Fruit fly (Drosophila melanogaster) whole organism, pupa: ENCODE measurements around the gene ush.
A peak's percentile ranks its signal among the peaks of the same experiment; 100 is the strongest.

Experiments used
- CG10348 ChIP-seq: fragments of 200-800 bp; sonication (Bioruptor generic); IDR thresholded peaks from 2 replicates; pipeline ENCODE4 v1.3.6; 2022; ENCODE audit warnings: missing biosample characterization, missing genetic modification characterization
- CG12605 ChIP-seq: fragments of 200-800 bp; sonication (Bioruptor generic); IDR thresholded peaks from 2 replicates; pipeline ENCODE4 v1.3.6; 2022; ENCODE audit warnings: missing biosample characterization, missing genetic modification characterization
- CG13204 ChIP-seq: fragments of 200-800 bp; sonication (Bioruptor generic); optimal IDR thresholded peaks from 2 replicates; lab custom pipeline; 2018; ENCODE audit warnings: missing biosample characterization, mild to moderate bottlenecking, missing genetic modification characterization, moderate library complexity
- CG14655 ChIP-seq: fragments of 200-800 bp; sonication (Bioruptor generic); optimal IDR thresholded peaks from 3 replicates; lab custom pipeline; 2017; ENCODE audit warnings: mild to moderate bottlenecking, missing biosample characterization, missing genetic modification reagents, missing genetic modification characterization
- CG15710 ChIP-seq: fragments of 200-800 bp; sonication (Bioruptor generic); optimal IDR thresholded peaks from 2 replicates; lab custom pipeline; 2018; ENCODE audit warnings: missing biosample characterization, mild to moderate bottlenecking, missing genetic modification characterization, moderate library complexity
- CG17806 ChIP-seq: fragments of 200-800 bp; sonication (Bioruptor generic); optimal IDR thresholded peaks from 2 replicates; lab custom pipeline; 2018; ENCODE audit warnings: missing biosample characterization, mild to moderate bottlenecking, missing genetic modification characterization, moderate library complexity
- CG32121 ChIP-seq: fragments of 200-800 bp; sonication (Bioruptor generic); IDR thresholded peaks from 2 replicates; pipeline ENCODE4 v1.3.6; 2022; ENCODE audit warnings: missing biosample characterization, missing genetic modification characterization
- CG34367 ChIP-seq: fragments of 200-800 bp; sonication (Bioruptor generic); optimal IDR thresholded peaks from 2 replicates; lab custom pipeline; 2018; ENCODE audit warnings: missing biosample characterization, mild to moderate bottlenecking, missing genetic modification characterization
- CG4496 ChIP-seq: fragments of 200-800 bp; sonication (Bioruptor generic); IDR thresholded peaks from 3 replicates; pipeline ENCODE4 v1.3.6; 2022; ENCODE audit warnings: missing biosample characterization, missing genetic modification characterization
- CG8159 ChIP-seq: fragments of 200-800 bp; sonication (Bioruptor generic); optimal IDR thresholded peaks from 3 replicates; lab custom pipeline; 2018; ENCODE audit warnings: missing biosample characterization, mild to moderate bottlenecking, missing genetic modification characterization, moderate library complexity
- CG8301 ChIP-seq: fragments of 200-800 bp; sonication (Bioruptor generic); optimal IDR thresholded peaks from 2 replicates; lab custom pipeline; 2018; ENCODE audit warnings: missing biosample characterization, mild to moderate bottlenecking, missing genetic modification characterization
- CG9948 ChIP-seq: fragments of 200-800 bp; sonication (Bioruptor generic); optimal IDR thresholded peaks from 2 replicates; lab custom pipeline; 2018; ENCODE audit warnings: missing biosample characterization, mild to moderate bottlenecking, missing genetic modification characterization, moderate library complexity
- D1 ChIP-seq: fragments of 200-800 bp; sonication (Bioruptor generic); optimal IDR thresholded peaks from 2 replicates; lab custom pipeline; 2018; ENCODE audit warnings: missing biosample characterization, mild to moderate bottlenecking, missing genetic modification characterization, moderate library complexity
- EcR ChIP-seq: fragments of 200-800 bp; sonication (Bioruptor generic); optimal IDR thresholded peaks from 3 replicates; lab custom pipeline; 2019; ENCODE audit warnings: missing biosample characterization, missing genetic modification characterization, mild to moderate bottlenecking, moderate library complexity, missing genetic modification reagents
- Ets98B ChIP-seq: fragments of 200-800 bp; sonication (Bioruptor generic); IDR thresholded peaks from 2 replicates; pipeline ENCODE4 v1.3.6; 2022; ENCODE audit warnings: missing biosample characterization, missing genetic modification characterization
- Pif1A ChIP-seq: fragments of 200-800 bp; sonication (Bioruptor generic); optimal IDR thresholded peaks from 3 replicates; lab custom pipeline; 2016; ENCODE audit warnings: missing biosample characterization, missing genetic modification characterization
- Pif1B ChIP-seq: fragments of 200-800 bp; sonication (Bioruptor generic); optimal IDR thresholded peaks from 3 replicates; lab custom pipeline; 2016; ENCODE audit warnings: missing biosample characterization, missing genetic modification characterization
- Snoo ChIP-seq: fragments of 200-800 bp; sonication (Bioruptor generic); optimal IDR thresholded peaks from 3 replicates; lab custom pipeline; 2017; ENCODE audit warnings: missing biosample characterization, mild to moderate bottlenecking, missing genetic modification characterization, inconsistent platforms
- fd96Ca ChIP-seq: fragments of 200-800 bp; sonication (Bioruptor generic); IDR thresholded peaks from 3 replicates; pipeline ENCODE4 v1.3.6; 2022; ENCODE audit warnings: missing biosample characterization, missing genetic modification characterization
- gl ChIP-seq: fragments of 200-800 bp; sonication (Bioruptor generic); optimal IDR thresholded peaks from 2 replicates; lab custom pipeline; 2018; ENCODE audit warnings: missing biosample characterization, mild to moderate bottlenecking, missing genetic modification characterization
- rn ChIP-seq: fragments of 200-800 bp; sonication (Bioruptor generic); IDR thresholded peaks from 2 replicates; pipeline ENCODE4 v1.3.6; 2022; ENCODE audit warnings: missing biosample characterization, missing genetic modification characterization

The ush gene

DNA sequence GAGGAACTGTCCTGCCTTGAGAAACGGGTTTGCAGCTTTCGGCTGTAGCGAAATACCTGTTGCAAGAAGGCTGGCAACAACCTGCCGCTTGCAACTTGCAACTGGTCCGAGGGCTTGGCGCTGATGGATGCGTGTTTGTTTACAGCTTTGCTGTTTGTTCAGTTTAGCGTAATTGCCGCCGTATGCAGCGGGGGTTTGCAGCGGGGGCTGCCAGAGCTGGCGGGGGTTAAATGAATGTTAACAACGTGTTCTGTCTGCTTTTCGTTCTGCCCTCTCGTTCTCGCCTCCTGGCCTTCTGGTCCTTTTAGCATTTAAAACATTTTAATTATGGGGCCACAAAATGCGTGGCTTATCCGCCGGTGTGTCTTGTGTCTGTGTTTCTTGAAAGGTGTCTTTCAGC, 23.9 kb downstream of the ush start:
- TF ChIP-seq CG8301 (tag; lab: Kevin White, UChicago), result no peak
- TF ChIP-seq CG15710 (tag; lab: Kevin White, UChicago), result no peak
- no peak for TF ChIP-seq CG32121 (GFP tag; lab: Robert Waterston, UW)
- TF ChIP-seq Snoo, result no peak
- TF ChIP-seq Pif1A (GFP tag; lab: Kevin White, UChicago), result no peak
- no peak for TF ChIP-seq CG12605 (GFP tag; lab: Robert Waterston, UW)
- no peak for TF ChIP-seq CG34367
- TF ChIP-seq CG9948 (tag; lab: Kevin White, UChicago), result no peak
- peak; percentile 35 for TF ChIP-seq CG13204 (GFP tag; lab: Kevin White, UChicago)
- peak; percentile 0 for TF ChIP-seq EcR (GFP tag; lab: Kevin White, UChicago)
- TF ChIP-seq CG4496 (GFP tag; lab: Robert Waterston, UW), result peak; percentile 22; the same call in 1 of the 3 replicates
- TF ChIP-seq fd96Ca (GFP tag; lab: Robert Waterston, UW), result peak; percentile 60; the same call in 1 of the 3 replicates
- no peak for TF ChIP-seq Ets98B (GFP tag; lab: Robert Waterston, UW)
- TF ChIP-seq Pif1B (GFP tag; lab: Kevin White, UChicago), result no peak

DNA sequence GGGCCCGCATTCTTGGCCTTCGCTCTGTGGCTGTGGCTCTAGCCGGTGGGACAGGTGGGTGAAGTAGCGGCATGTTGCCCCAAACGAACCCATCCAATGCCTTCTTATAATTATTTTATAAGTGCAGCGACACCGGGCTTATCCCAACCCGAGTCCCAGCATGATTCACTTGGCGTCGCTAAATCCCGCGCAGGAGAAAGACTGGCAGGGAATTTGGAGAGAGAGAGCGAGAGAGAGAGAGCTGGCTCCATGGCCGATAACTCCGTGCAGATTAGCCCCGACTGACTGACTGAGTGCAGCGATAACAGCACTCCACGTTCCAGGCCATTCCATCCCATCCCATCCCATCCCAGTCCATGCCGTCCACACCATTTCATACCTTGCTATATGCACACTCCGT, 25.6 kb downstream of the ush start:
- TF ChIP-seq EcR (GFP tag; lab: Kevin White, UChicago), result peak; percentile 53
- TF ChIP-seq CG14655, result no peak

DNA sequence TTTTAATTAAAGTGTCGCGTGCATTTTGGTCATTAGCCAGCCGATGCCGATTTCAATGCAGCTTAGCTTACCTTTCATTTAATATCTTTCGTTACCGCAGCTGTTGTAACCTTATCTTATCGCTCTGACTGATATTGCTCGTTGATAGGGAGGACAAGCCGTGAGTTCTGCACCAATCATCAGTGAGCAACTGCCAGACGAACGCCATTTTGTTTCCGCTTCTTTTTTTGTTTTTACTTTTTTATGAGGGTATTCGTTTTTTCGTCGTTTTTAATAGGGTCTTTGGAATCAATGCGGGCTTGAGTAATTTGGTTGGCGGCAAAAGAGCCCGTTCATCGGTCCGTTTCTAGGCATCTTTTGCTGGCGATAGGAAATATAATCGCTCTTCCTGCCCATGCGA, 29.0 kb downstream of the ush start:
- no peak for TF ChIP-seq Pif1B (GFP tag; lab: Kevin White, UChicago)

DNA sequence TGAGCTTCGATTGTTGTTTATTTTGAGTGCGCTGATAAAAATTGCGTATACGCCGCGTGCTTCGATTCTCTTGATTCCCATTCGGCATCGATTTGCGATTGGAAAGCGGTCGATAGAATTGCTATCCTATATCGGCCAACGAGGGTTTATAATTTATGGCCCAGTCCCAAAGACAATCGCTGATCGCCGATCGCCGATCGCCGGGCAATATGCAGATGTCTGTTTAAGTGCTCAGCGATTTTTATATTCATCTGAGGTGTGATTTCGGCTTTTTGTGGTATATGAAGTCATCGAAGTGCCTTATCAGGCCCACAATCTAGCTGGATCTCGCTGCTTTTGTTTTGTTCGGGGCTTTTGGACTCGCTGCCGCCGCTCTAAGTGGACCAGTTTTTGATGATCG, 30.4 kb downstream of the ush start:
- TF ChIP-seq EcR (GFP tag; lab: Kevin White, UChicago) (no peak), CG12605 (GFP tag; lab: Robert Waterston, UW) (no peak), CG13204 (GFP tag; lab: Kevin White, UChicago) (no peak), gl (tag; lab: Kevin White, UChicago) (no peak), Ets98B (GFP tag; lab: Robert Waterston, UW) (no peak), D1 (no peak), fd96Ca (GFP tag; lab: Robert Waterston, UW) (no peak), CG9948 (tag; lab: Kevin White, UChicago) (no peak), CG8159 (tag; lab: Kevin White, UChicago) (no peak), Pif1B (GFP tag; lab: Kevin White, UChicago) (no peak), CG8301 (tag; lab: Kevin White, UChicago) (no peak), CG4496 (GFP tag; lab: Robert Waterston, UW) (no peak), CG17806 (tag; lab: Kevin White, UChicago) (no peak), CG15710 (tag; lab: Kevin White, UChicago) (no peak), CG14655 (no peak), CG34367 (no peak), Pif1A (GFP tag; lab: Kevin White, UChicago) (no peak), Snoo (no peak), rn (GFP tag; lab: Robert Waterston, UW) (no peak), CG32121 (GFP tag; lab: Robert Waterston, UW) (no peak)

DNA sequence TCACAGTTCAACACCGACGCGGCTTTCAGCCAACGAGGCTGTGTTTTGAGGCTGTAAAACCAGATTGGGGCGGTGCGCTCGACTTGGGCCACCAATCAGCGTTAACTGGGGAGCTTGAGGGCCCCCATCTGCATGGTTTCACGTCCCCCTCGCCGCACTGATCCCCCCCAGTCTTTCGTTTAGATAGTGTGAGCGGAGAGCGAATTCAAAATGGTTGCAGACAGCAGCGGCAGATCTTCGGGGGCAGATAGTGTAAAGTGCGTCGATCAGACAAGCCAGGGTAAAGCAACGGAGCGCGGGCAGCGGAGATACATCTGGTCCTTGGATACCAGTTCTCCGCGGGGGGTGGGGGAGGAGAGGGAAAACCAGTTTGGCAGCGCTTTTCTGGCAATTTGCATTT, 31.1 kb downstream of the ush start:
- no peak for TF ChIP-seq D1
- TF ChIP-seq Ets98B (GFP tag; lab: Robert Waterston, UW), result peak; percentile 31; the same call in 1 of the 2 replicates
- no peak for TF ChIP-seq CG8301 (tag; lab: Kevin White, UChicago)
- TF ChIP-seq CG17806 (tag; lab: Kevin White, UChicago), result no peak
- TF ChIP-seq Pif1A (GFP tag; lab: Kevin White, UChicago), result no peak
- TF ChIP-seq CG12605 (GFP tag; lab: Robert Waterston, UW), result 0 out of 2 replicates have a peak, but pooled peaks have one; percentile 31
- peak; percentile 37 for TF ChIP-seq gl (tag; lab: Kevin White, UChicago)
- TF ChIP-seq CG13204 (GFP tag; lab: Kevin White, UChicago), result peak; percentile 11
- peak; percentile 18; the same call in 1 of the 2 replicates for TF ChIP-seq CG32121 (GFP tag; lab: Robert Waterston, UW)
- TF ChIP-seq Pif1B (GFP tag; lab: Kevin White, UChicago), result no peak
- TF ChIP-seq EcR (GFP tag; lab: Kevin White, UChicago), result peak; percentile 52
- no peak for TF ChIP-seq CG34367
- TF ChIP-seq rn (GFP tag; lab: Robert Waterston, UW), result no peak
- peak; percentile 61; the same call in 1 of the 3 replicates for TF ChIP-seq CG4496 (GFP tag; lab: Robert Waterston, UW)
- TF ChIP-seq CG14655, result no peak
- TF ChIP-seq CG15710 (tag; lab: Kevin White, UChicago), result no peak
- peak; percentile 51; the same call in 1 of the 3 replicates for TF ChIP-seq fd96Ca (GFP tag; lab: Robert Waterston, UW)
- no peak for TF ChIP-seq CG8159 (tag; lab: Kevin White, UChicago)
- no peak for TF ChIP-seq CG10348 (GFP tag; lab: Robert Waterston, UW)
- TF ChIP-seq CG9948 (tag; lab: Kevin White, UChicago), result no peak

DNA sequence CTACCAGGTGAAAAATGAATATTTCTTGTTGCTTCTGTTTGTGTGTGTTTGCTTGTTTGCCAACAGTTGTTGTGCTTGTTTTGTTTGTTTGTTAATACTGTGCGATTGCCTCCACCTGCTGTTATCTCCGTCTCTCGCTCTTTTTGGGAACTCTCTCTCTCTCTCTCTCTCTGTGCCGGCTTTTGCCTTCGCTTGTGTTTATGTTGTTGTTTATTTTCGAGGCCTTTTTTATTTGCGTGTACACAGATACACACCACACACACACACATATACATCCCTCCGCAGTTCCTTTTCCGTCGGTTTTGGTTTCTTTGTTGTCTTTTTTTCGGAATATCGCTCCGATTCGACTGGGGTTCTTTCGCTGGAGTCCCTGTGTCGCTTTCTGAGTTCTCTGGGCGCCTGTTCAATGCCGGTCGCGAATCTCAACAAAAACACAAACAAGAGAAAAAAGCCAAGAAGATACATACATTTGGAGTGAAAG, 34.6 kb downstream of the ush start:
- TF ChIP-seq CG14655, result peak; percentile 82
- TF ChIP-seq CG13204 (GFP tag; lab: Kevin White, UChicago), result peak; percentile 94
- TF ChIP-seq CG32121 (GFP tag; lab: Robert Waterston, UW), result no peak
- TF ChIP-seq fd96Ca (GFP tag; lab: Robert Waterston, UW), result peak; percentile 73
- peak; percentile 77 for TF ChIP-seq CG4496 (GFP tag; lab: Robert Waterston, UW)
- peak; percentile 85 for TF ChIP-seq Snoo
- peak; percentile 80 for TF ChIP-seq EcR (GFP tag; lab: Kevin White, UChicago)
- TF ChIP-seq Pif1A (GFP tag; lab: Kevin White, UChicago), result peak; percentile 68
- TF ChIP-seq gl (tag; lab: Kevin White, UChicago), result peak; percentile 97
- peak; percentile 40 for TF ChIP-seq D1
- peak; percentile 73 for TF ChIP-seq CG34367
- peak; percentile 78 for TF ChIP-seq CG17806 (tag; lab: Kevin White, UChicago)
- no peak for TF ChIP-seq CG10348 (GFP tag; lab: Robert Waterston, UW)
- no peak for TF ChIP-seq rn (GFP tag; lab: Robert Waterston, UW)
- peak; percentile 65 for TF ChIP-seq CG8301 (tag; lab: Kevin White, UChicago)
- TF ChIP-seq CG8159 (tag; lab: Kevin White, UChicago), result peak; percentile 89
- TF ChIP-seq CG12605 (GFP tag; lab: Robert Waterston, UW), result peak; percentile 70
- TF ChIP-seq Pif1B (GFP tag; lab: Kevin White, UChicago), result peak; percentile 79
- TF ChIP-seq CG15710 (tag; lab: Kevin White, UChicago), result peak; percentile 80
- peak; percentile 72 for TF ChIP-seq CG9948 (tag; lab: Kevin White, UChicago)
- peak; percentile 57 for TF ChIP-seq Ets98B (GFP tag; lab: Robert Waterston, UW)
- TF ChIP-seq, all 21 proteins: peak for 18
